Worm (Caenorhabditis elegans): ENCODE results near the gene cbp-2.

ce11 chrIII:9876951-9877350, 46.0 kb upstream of the cbp-2 start, which contains the start of gene ZK757.10:
- TF ChIP-seq ama-1 (optimal IDR thresholded peaks at IDR 0.05) (no peak), hlh-11 (tag; optimal IDR thresholded peaks at IDR 0.05) (no peak), unc-39 (tag; optimal IDR thresholded peaks at IDR 0.05) (no peak), nhr-102 (tag; optimal IDR thresholded peaks at IDR 0.05) (no peak), set-16 (GFP tag; IDR thresholded peaks at IDR 0.05) (no peak), ceh-28 (tag; optimal IDR thresholded peaks at IDR 0.05) (no peak), snpc-4 (tag; optimal IDR thresholded peaks at IDR 0.05) (no peak), hif-1 (tag; optimal IDR thresholded peaks at IDR 0.05) (no peak), daf-16 (GFP tag; optimal IDR thresholded peaks at IDR 0.05) (no peak), daf-16 (tag; optimal IDR thresholded peaks at IDR 0.05) (no peak)

Data from whole organism, L4 larva.